Fruit fly (Drosophila melanogaster) whole organism, wandering third instar larva: ENCODE data around the gene Vps13D.

Experiments used
- Abd-B ChIP-seq: fragments of >200 bp; optimal IDR thresholded peaks from 2 replicates; lab custom pipeline; 2017; ENCODE audit warnings: missing biosample characterization, missing genetic modification characterization
- CG32264 ChIP-seq: fragments of 200-800 bp; sonication (Bioruptor generic); optimal IDR thresholded peaks from 2 replicates; lab custom pipeline; 2016; ENCODE audit warnings: missing biosample characterization, missing genetic modification characterization
- CG9705 ChIP-seq: fragments of 200-800 bp; sonication (Bioruptor generic); optimal IDR thresholded peaks from 2 replicates; lab custom pipeline; 2018; ENCODE audit warnings: missing biosample characterization, mild to moderate bottlenecking, missing genetic modification characterization
- CrebA ChIP-seq: fragments of 200-800 bp; sonication (Bioruptor generic); optimal IDR thresholded peaks from 2 replicates; lab custom pipeline; 2016; ENCODE audit warnings: missing biosample characterization, mild to moderate bottlenecking, missing genetic modification characterization, borderline replicate concordance
- Dfd ChIP-seq: fragments of >200 bp; optimal IDR thresholded peaks from 2 replicates; lab custom pipeline; 2017; ENCODE audit warnings: missing biosample characterization, missing genetic modification characterization
- Dif ChIP-seq: fragments of 200-275, 200-300 bp; sonication (Bioruptor generic); optimal IDR thresholded peaks from 2 replicates; lab custom pipeline; 2018; ENCODE audit warnings: missing biosample characterization, missing genetic modification characterization; ENCODE audit not compliant: partially characterized antibody
- GATAd ChIP-seq: sonication (Bioruptor generic); optimal IDR thresholded peaks from 2 replicates; lab custom pipeline; 2016; ENCODE audit warnings: missing biosample characterization, missing genetic modification characterization
- HLH106 ChIP-seq: fragments of 200-800 bp; optimal IDR thresholded peaks from 3 replicates; lab custom pipeline; 2019; ENCODE audit warnings: missing biosample characterization, mild to moderate bottlenecking, missing genetic modification characterization, moderate library complexity
- Hnf4 ChIP-seq: fragments of 200-800 bp; sonication (Bioruptor generic); optimal IDR thresholded peaks from 2 replicates; lab custom pipeline; 2016; ENCODE audit warnings: missing biosample characterization, mild to moderate bottlenecking, missing genetic modification characterization
- Hr83 ChIP-seq: fragments of 200-300 bp; sonication (Bioruptor generic); optimal IDR thresholded peaks from 2 replicates; lab custom pipeline; 2016; ENCODE audit warnings: missing biosample characterization, mild to moderate bottlenecking, missing genetic modification characterization, moderate library complexity; ENCODE audit not compliant: poor library complexity, severe bottlenecking
- Jra ChIP-seq: sonication (Bioruptor generic); optimal IDR thresholded peaks from 2 replicates; lab custom pipeline; 2016; ENCODE audit warnings: missing biosample characterization, missing genetic modification characterization
- Mio ChIP-seq: sonication (Bioruptor generic); optimal IDR thresholded peaks from 2 replicates; lab custom pipeline; 2016; ENCODE audit warnings: missing biosample characterization, missing genetic modification characterization
- N ChIP-seq: fragments of >200 bp; optimal IDR thresholded peaks from 2 replicates; lab custom pipeline; 2018; ENCODE audit warnings: missing biosample characterization, missing external identifiers, missing genetic modification characterization
- OdsH ChIP-seq: fragments of 200-800 bp; sonication (Bioruptor generic); optimal IDR thresholded peaks from 2 replicates; lab custom pipeline; 2016; ENCODE audit warnings: missing biosample characterization, mild to moderate bottlenecking, missing genetic modification characterization
- Rel ChIP-seq, 2 experiments: fragments of 200-800 bp; sonication (Bioruptor generic) in 1 of 2; optimal IDR thresholded peaks; 2 replicates in 1 of 2; 3 replicates in 1 of 2; lab custom pipeline; 2016 to 2019; ENCODE audit warnings: mild to moderate bottlenecking in 2 of 2, missing biosample characterization in 2 of 2, missing genetic modification characterization in 2 of 2, moderate library complexity in 1 of 2
- Sp1 ChIP-seq: fragments of 200-800 bp; sonication (Bioruptor generic); optimal IDR thresholded peaks from 3 replicates; lab custom pipeline; 2019; ENCODE audit warnings: missing biosample characterization, mild to moderate bottlenecking, missing genetic modification characterization, moderate library complexity
- Vsx2 ChIP-seq: fragments of 200-300, 225-300 bp; sonication (Bioruptor generic); optimal IDR thresholded peaks from 2 replicates; lab custom pipeline; 2018; ENCODE audit warnings: missing biosample characterization, missing genetic modification characterization; ENCODE audit not compliant: partially characterized antibody
- br ChIP-seq: fragments of 200-800 bp; sonication (Bioruptor generic); optimal IDR thresholded peaks from 2 replicates; lab custom pipeline; 2016; ENCODE audit warnings: missing biosample characterization, missing genetic modification characterization
- brk ChIP-seq: fragments of 200-800 bp; sonication (Bioruptor generic); optimal IDR thresholded peaks from 2 replicates; lab custom pipeline; 2016; ENCODE audit warnings: missing biosample characterization, mild to moderate bottlenecking, missing genetic modification characterization
- dsf ChIP-seq: sonication (Bioruptor generic); optimal IDR thresholded peaks from 2 replicates; lab custom pipeline; 2016; ENCODE audit warnings: missing biosample characterization, missing genetic modification characterization, borderline replicate concordance
- ey ChIP-seq: fragments of 200-800 bp; sonication (Bioruptor generic); optimal IDR thresholded peaks from 2 replicates; lab custom pipeline; 2016; ENCODE audit warnings: missing biosample characterization, missing genetic modification characterization
- fru ChIP-seq: fragments of 200-800 bp; sonication (Bioruptor generic); optimal IDR thresholded peaks from 3 replicates; lab custom pipeline; 2016; ENCODE audit warnings: missing biosample characterization, mild to moderate bottlenecking, missing genetic modification characterization
- h ChIP-seq: fragments of 200-800 bp; sonication (Bioruptor generic); optimal IDR thresholded peaks from 3 replicates; lab custom pipeline; 2016; ENCODE audit warnings: missing biosample characterization, mild to moderate bottlenecking, missing genetic modification characterization
- jim ChIP-seq: fragments of 175-275, 200-325 bp; sonication (Bioruptor generic); optimal IDR thresholded peaks from 2 replicates; lab custom pipeline; 2016; ENCODE audit warnings: missing biosample characterization, mild to moderate bottlenecking, missing genetic modification characterization
- pan ChIP-seq: fragments of >200 bp; optimal IDR thresholded peaks from 2 replicates; lab custom pipeline; 2017
- psq ChIP-seq: fragments of 200-800 bp; sonication (Bioruptor generic); optimal IDR thresholded peaks from 3 replicates; lab custom pipeline; 2017; ENCODE audit warnings: missing biosample characterization, mild to moderate bottlenecking, missing genetic modification characterization, moderate library complexity
- rgr ChIP-seq: fragments of 200-800 bp; sonication (Bioruptor generic); optimal IDR thresholded peaks from 3 replicates; lab custom pipeline; 2016; ENCODE audit warnings: missing biosample characterization, mild to moderate bottlenecking, missing genetic modification characterization
- sv ChIP-seq: fragments of 200-800 bp; sonication (Bioruptor generic); optimal IDR thresholded peaks from 3 replicates; lab custom pipeline; 2016; ENCODE audit warnings: missing biosample characterization, missing genetic modification characterization
- tai ChIP-seq: sonication (Bioruptor generic); optimal IDR thresholded peaks from 2 replicates; lab custom pipeline; 2016; ENCODE audit warnings: missing biosample characterization, missing genetic modification characterization
- woc ChIP-seq: sonication (Bioruptor generic); optimal IDR thresholded peaks from 2 replicates; lab custom pipeline; 2016; ENCODE audit warnings: missing biosample characterization, mild to moderate bottlenecking, missing genetic modification characterization

Gene Vps13D

DNA sequence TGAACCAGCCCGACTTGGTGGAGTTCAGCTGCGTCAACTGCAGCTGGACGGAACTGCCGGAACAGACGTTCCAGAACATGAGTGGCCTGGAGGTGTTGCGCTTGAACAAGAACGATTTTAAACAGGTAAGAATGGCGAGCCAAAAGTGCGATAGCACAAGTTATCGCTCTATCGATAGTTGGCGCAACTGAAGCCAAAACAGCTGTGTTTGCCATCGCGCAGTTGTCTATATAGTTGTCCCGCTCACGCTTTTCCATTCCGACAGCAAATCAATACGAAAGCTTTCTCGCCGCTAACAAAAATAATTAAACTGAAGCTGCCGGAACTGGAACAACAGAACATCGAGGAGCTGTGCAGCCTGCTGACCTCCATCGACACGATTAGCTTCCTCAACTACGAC, 39.7 kb downstream of the Vps13D start:
- TF ChIP-seq pan (lab: Kevin White, UChicago) (no peak), dsf (no peak), OdsH (GFP tag; lab: Kevin White, UChicago) (no peak), woc (GFP tag; lab: Kevin White, UChicago) (no peak), Dfd (GFP tag; lab: Kevin White, UChicago) (no peak), brk (GFP tag; lab: Kevin White, UChicago) (no peak)

DNA sequence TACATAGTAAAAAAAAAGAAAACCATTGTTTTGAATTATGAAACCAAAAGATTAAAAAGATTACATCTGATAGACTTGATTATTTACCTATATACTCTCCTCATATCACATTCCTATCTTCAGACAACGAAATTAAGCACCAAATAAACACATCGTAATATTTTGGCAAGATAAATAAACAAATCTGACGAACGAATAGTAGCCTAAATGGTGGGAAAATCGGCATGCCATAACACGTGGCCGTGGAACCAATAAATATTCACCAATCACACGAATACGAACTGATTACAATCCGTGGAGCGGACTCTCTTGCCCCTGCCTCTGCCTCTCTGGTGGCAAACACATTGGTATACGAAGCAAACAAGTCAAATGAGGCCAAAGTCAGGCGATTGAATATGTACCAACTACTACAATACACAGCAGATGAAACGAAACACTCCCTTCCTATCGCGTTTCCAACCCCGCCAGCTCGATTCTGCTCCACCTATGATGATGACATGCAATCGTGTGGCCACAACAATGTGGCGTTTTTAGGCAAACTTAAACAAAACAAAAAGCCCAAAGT, 41.3 kb downstream of the Vps13D start:
- no peak for TF ChIP-seq Jra (GFP tag; lab: Kevin White, UChicago)

DNA sequence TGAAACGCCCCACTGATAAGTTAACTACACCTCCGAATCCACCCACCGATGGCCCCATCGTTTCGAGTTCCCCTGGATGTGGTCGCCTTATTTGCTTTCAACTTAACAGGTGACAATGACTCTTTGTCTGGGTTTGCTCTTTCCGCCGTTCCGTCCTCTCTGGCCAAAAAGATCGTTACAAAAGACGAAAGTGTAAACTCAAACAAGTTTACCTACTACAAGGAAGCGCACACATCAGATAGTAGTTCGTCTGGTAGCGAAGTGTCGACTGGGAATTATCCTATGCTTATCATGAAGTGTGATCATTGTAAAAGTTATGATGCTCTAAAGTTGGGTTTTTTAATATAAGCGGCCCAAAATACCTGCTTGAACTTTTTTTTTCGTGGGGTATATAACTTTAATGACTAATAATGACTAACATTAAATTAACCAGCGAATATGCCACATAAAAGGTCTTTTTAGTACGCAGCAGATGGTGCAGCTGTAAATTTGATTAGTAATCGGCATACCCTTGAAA, 44.0 kb downstream of the Vps13D start:
- peak; percentile 3 for TF ChIP-seq Sp1 (GFP tag; lab: Kevin White, UChicago)
- TF ChIP-seq br: peak; percentile 8
- TF ChIP-seq fru (GFP tag; lab: Kevin White, UChicago): peak; percentile 54
- peak; percentile 16 for TF ChIP-seq h (GFP tag; lab: Kevin White, UChicago)
- TF ChIP-seq tai (GFP tag; lab: Kevin White, UChicago): no peak
- TF ChIP-seq CrebA (GFP tag; lab: Kevin White, UChicago): no peak
- peak; percentile 20 for TF ChIP-seq psq (GFP tag; lab: Kevin White, UChicago)

dm6 chr3L:12799431-12800147, 44.7 kb downstream of the Vps13D start:
- TF ChIP-seq pan (lab: Kevin White, UChicago) (no peak), GATAd (GFP tag; lab: Kevin White, UChicago) (no peak), br (no peak), OdsH (GFP tag; lab: Kevin White, UChicago) (no peak), CG9705 (no peak), HLH106 (tag; lab: Kevin White, UChicago) (no peak), sv (GFP tag; lab: Kevin White, UChicago) (no peak), brk (GFP tag; lab: Kevin White, UChicago) (no peak), Mio (no peak), Dfd (GFP tag; lab: Kevin White, UChicago) (no peak)

- no peak for TF ChIP-seq Abd-B (GFP tag; lab: Kevin White, UChicago)
- TF ChIP-seq OdsH (GFP tag; lab: Kevin White, UChicago): no peak
- TF ChIP-seq CG32264 (GFP tag; lab: Kevin White, UChicago): no peak
- TF ChIP-seq Dif (GFP tag; lab: Kevin White, UChicago): no peak
- no peak for TF ChIP-seq N
- TF ChIP-seq br: no peak
- TF ChIP-seq Vsx2 (GFP tag; lab: Kevin White, UChicago): peak; percentile 60
These were observed 45.3 kb downstream of the Vps13D start for dm6 chr3L:12800167-12800566.

DNA sequence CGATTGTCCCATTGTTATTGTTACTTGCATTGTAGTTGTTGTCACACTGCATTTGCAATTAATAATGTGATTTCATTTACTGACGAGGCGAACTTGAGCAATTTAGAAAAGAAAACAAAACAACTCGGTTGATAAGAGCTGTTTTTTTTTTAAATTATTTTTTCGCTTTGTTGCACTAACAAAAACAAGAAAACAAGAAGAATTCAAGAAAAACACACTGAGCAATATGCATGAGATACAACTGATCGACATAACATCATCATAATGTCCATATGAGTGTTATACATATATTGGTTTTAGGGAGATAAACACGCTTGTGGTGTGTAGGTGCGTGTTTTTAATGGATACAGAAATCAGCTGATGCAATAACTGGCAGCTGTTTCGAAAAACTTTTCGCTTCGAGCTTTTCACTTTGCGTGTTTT, 47.6 kb downstream of the Vps13D start:
- TF ChIP-seq woc (GFP tag; lab: Kevin White, UChicago) (peak; percentile 20), pan (lab: Kevin White, UChicago) (no peak), ey (GFP tag; lab: Kevin White, UChicago) (no peak), Rel (GFP tag; optimal IDR thresholded peaks at IDR 0.05; lab: Kevin White, UChicago) (no peak), Rel (tag; optimal IDR thresholded peaks at IDR 0.05; lab: Kevin White, UChicago) (peak; percentile 37), Abd-B (GFP tag; lab: Kevin White, UChicago) (no peak), Vsx2 (GFP tag; lab: Kevin White, UChicago) (no peak), jim (GFP tag; lab: Kevin White, UChicago) (no peak), Mio (no peak), Jra (GFP tag; lab: Kevin White, UChicago) (no peak), h (GFP tag; lab: Kevin White, UChicago) (peak; percentile 26), OdsH (GFP tag; lab: Kevin White, UChicago) (peak; percentile 11), Hnf4 (GFP tag; lab: Kevin White, UChicago) (no peak), HLH106 (tag; lab: Kevin White, UChicago) (no peak), fru (GFP tag; lab: Kevin White, UChicago) (peak; percentile 5), Sp1 (GFP tag; lab: Kevin White, UChicago) (peak; percentile 2), rgr (GFP tag; lab: Kevin White, UChicago) (peak; percentile 39), brk (GFP tag; lab: Kevin White, UChicago) (no peak), Hr83 (peak; percentile 23)
